Fruit fly (Drosophila melanogaster): ENCODE results near the gene mop.

- peak; percentile 93 for TF ChIP-seq Hr4 (GFP tag; optimal IDR thresholded peaks at IDR 0.05)
- TF ChIP-seq salr (GFP tag; optimal IDR thresholded peaks at IDR 0.05): peak; percentile 26 to 84
- peak; percentile 81 for TF ChIP-seq cyc (GFP tag; optimal IDR thresholded peaks at IDR 0.05)
- peak; percentile 86 for TF ChIP-seq Sox14 (GFP tag; optimal IDR thresholded peaks at IDR 0.05)
- peak; percentile 78 for TF ChIP-seq acj6 (GFP tag; optimal IDR thresholded peaks at IDR 0.05)
- TF ChIP-seq CG10669 (GFP tag; optimal IDR thresholded peaks at IDR 0.05): peak; percentile 82
- peak; percentile 81 for TF ChIP-seq achi (GFP tag; optimal IDR thresholded peaks at IDR 0.05)
- TF ChIP-seq CG7368 (GFP tag; optimal IDR thresholded peaks at IDR 0.05): peak; percentile 69
- peak; percentile 83 for TF ChIP-seq CG6163 (GFP tag; IDR thresholded peaks at IDR 0.05)
Measured at dm6 chr3L:14785492-14785916, 9.6 kb upstream of the mop start.

Measured in whole organism, prepupa.